Worm (Caenorhabditis elegans): ENCODE data around the gene sfxn-2.

sfxn-2 gene

DNA sequence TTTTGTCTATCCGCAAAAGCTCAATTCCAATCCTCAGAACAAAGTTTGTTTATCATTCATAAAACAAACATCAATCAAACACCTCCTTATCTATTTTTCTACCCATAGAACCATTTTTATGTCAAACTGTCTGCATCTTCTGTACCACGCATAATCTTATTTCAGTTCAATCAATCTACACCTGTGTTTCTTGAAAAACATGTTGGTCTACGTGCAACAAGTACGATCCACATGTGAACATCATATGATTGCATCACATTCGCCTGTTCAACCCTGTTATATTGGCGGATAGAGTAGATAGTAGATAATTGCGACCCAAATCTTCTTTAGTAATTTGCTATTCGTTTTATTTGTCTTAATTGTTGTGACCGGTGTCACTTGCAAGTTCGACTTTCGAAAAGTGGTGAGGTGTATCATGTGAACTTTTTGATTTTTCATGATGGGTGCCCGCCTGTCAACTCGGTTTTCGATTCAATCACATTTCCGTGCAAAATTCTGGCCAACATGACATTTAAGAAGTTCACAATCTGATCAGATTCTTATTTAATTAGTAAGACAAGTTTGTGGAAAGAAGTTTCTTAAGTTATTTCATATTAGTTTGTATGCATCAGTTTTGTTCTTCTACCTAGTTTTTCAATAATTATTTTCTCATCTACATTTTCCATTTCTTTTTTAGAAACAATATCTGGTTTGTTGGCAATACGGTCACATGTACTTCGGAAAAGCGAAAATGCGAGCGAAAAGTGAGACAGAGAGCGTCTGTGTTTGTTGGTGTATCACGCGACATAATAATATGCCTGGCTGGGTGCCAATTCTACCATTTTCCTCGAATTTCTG, 5.7 kb downstream of the sfxn-2 start:
- TF ChIP-seq nhr-23 (tag; optimal IDR thresholded peaks at IDR 0.05) (peak; percentile 63), pha-4 (tag; optimal IDR thresholded peaks at IDR 0.05) (peak; percentile 77), unc-62 (GFP tag; optimal IDR thresholded peaks at IDR 0.05) (no peak), nhr-25 (tag; optimal IDR thresholded peaks at IDR 0.05) (peak; percentile 35), pqm-1 (tag; optimal IDR thresholded peaks at IDR 0.05) (peak; percentile 53), ztf-4 (tag; optimal IDR thresholded peaks at IDR 0.05) (peak; percentile 21), elt-2 (tag; optimal IDR thresholded peaks at IDR 0.05) (peak; percentile 86), elt-1 (tag; optimal IDR thresholded peaks at IDR 0.05) (peak; percentile 74), jun-1 (tag; optimal IDR thresholded peaks at IDR 0.05) (peak; percentile 27), fos-1 (tag; optimal IDR thresholded peaks at IDR 0.05) (no peak), egl-27 (tag; optimal IDR thresholded peaks at IDR 0.05) (no peak), eor-1 (tag; optimal IDR thresholded peaks at IDR 0.05) (no peak), nhr-43 (tag; optimal IDR thresholded peaks at IDR 0.05; ENCODE audit: poor library complexity, severe bottlenecking) (peak; percentile 55)

DNA sequence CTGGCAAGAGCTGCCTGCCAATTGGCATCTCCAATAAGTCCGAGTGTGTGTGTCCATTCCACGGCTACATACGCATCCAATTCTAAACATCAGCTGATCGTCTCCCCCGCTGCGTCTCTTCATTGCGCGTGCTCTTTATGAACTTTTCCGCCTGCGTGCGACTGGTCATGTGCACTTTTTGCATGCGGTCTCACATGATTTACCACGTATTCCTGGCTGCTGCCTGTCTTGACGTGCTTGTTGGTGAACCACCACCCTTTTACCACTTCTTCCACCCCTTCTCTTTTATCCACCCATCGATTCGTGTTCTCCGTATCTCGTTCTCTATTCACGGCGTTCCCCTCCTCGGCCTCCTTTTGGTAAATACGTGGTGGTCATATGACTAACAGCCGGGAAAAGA, 6.5 kb downstream of the sfxn-2 start:
- no peak for TF ChIP-seq nhr-237 (tag; optimal IDR thresholded peaks at IDR 0.05)
- TF ChIP-seq pha-4 (tag; optimal IDR thresholded peaks at IDR 0.05) = peak; percentile 77
- TF ChIP-seq nhr-43 (tag; optimal IDR thresholded peaks at IDR 0.05; ENCODE audit: poor library complexity, severe bottlenecking) = peak; percentile 69
- TF ChIP-seq snpc-4 (tag; optimal IDR thresholded peaks at IDR 0.05) = peak; percentile 21
- TF ChIP-seq elt-2 (tag; optimal IDR thresholded peaks at IDR 0.05) = peak; percentile 38
- peak; percentile 73 for TF ChIP-seq fkh-10 (GFP tag; optimal IDR thresholded peaks at IDR 0.05)
- TF ChIP-seq elt-1 (tag; optimal IDR thresholded peaks at IDR 0.05) = peak; percentile 39
- no peak for TF ChIP-seq nhr-25 (tag; optimal IDR thresholded peaks at IDR 0.05)
- TF ChIP-seq jun-1 (tag; optimal IDR thresholded peaks at IDR 0.05) = peak; percentile 81
- peak; percentile 38 for TF ChIP-seq unc-39 (tag; optimal IDR thresholded peaks at IDR 0.05)
- no peak for TF ChIP-seq egl-27 (tag; optimal IDR thresholded peaks at IDR 0.05)
- TF ChIP-seq skn-1 (tag; optimal IDR thresholded peaks at IDR 0.05) = peak; percentile 71
- peak; percentile 77 for TF ChIP-seq nfya-1 (tag; optimal IDR thresholded peaks at IDR 0.05; ENCODE audit: insufficient read depth)
- peak; percentile 83 for TF ChIP-seq egl-5 (tag; optimal IDR thresholded peaks at IDR 0.05)
- no peak for TF ChIP-seq ceh-82 (tag; optimal IDR thresholded peaks at IDR 0.05)
- TF ChIP-seq nhr-11 (tag; optimal IDR thresholded peaks at IDR 0.05) = peak; percentile 76
- TF ChIP-seq ceh-28 (tag; optimal IDR thresholded peaks at IDR 0.05) = peak; percentile 64
- peak; percentile 40 for TF ChIP-seq mdl-1 (tag; optimal IDR thresholded peaks at IDR 0.05)
- TF ChIP-seq tbx-2 (tag; optimal IDR thresholded peaks at IDR 0.05) = peak; percentile 75
- peak; percentile 86 for TF ChIP-seq lsy-12 (tag; optimal IDR thresholded peaks at IDR 0.05)
- no peak for TF ChIP-seq unc-62 (GFP tag; optimal IDR thresholded peaks at IDR 0.05)
- no peak for TF ChIP-seq nhr-23 (tag; optimal IDR thresholded peaks at IDR 0.05)
- TF ChIP-seq lin-39 (tag; optimal IDR thresholded peaks at IDR 0.05) = peak; percentile 89
- TF ChIP-seq hmg-11 (tag; optimal IDR thresholded peaks at IDR 0.05) = peak; percentile 71
- TF ChIP-seq lin-15B (tag; optimal IDR thresholded peaks at IDR 0.05) = peak; percentile 36

DNA sequence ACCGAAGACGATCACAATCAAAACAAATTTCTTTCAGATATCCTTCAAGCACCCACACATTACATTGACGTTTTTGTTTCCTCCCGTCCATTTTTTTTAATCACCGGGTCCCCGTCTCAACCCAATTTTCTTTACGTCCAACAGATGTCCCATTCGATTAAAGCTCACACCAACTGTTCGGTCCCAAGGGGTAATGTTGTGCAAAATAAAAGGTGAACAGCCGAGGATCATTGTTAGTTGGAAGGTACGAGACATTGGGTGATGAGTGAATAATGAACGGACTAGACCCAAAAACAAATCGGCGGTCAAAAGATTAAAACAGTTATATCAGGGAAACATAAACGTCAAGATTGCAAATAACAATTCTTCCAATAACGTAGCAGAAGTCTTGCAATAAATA, 12.7 kb downstream of the sfxn-2 start:
- TF ChIP-seq egl-5 (tag; optimal IDR thresholded peaks at IDR 0.05) (peak; percentile 69), ztf-4 (tag; optimal IDR thresholded peaks at IDR 0.05) (no peak)

DNA sequence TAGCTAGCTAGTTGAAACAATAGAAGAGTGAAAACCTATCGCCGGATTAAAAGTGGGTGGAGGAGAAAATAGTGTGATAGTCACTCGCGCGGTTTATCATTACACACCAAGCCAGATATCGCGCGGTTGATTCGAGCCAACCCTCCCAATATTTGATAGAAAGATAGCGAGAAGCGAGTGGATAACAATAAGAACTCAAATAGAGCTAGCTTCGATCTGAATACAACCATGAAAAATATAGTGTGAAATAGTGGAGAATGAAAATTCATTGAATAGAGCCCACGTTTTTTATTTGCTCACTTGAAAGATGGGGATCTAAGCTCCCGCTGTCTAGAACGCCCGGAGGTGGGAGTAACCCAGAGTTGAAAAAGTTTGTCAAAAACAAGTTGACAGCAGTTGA, 13.1 kb downstream of the sfxn-2 start, which contains the start of gene tnt-3:
TSS of gene tnt-3 (minus strand) at position 101 of the 400 bp plus-strand sequence.
- TF ChIP-seq tbx-2 (tag; optimal IDR thresholded peaks at IDR 0.05) = no peak
- TF ChIP-seq ceh-28 (tag; optimal IDR thresholded peaks at IDR 0.05) = no peak
- no peak for TF ChIP-seq elt-1 (tag; optimal IDR thresholded peaks at IDR 0.05)
- TF ChIP-seq pqm-1 (tag; optimal IDR thresholded peaks at IDR 0.05) = no peak
- no peak for TF ChIP-seq fkh-10 (GFP tag; optimal IDR thresholded peaks at IDR 0.05)
- TF ChIP-seq R02D3.7 (tag; optimal IDR thresholded peaks at IDR 0.05) = no peak
- TF ChIP-seq pha-4 (tag; optimal IDR thresholded peaks at IDR 0.05) = no peak
- TF ChIP-seq elt-3 (tag; optimal IDR thresholded peaks at IDR 0.05) = no peak
- TF ChIP-seq egl-27 (tag; optimal IDR thresholded peaks at IDR 0.05) = no peak
- TF ChIP-seq skn-1 (tag; optimal IDR thresholded peaks at IDR 0.05) = no peak
- no peak for TF ChIP-seq lin-15B (tag; optimal IDR thresholded peaks at IDR 0.05)

DNA sequence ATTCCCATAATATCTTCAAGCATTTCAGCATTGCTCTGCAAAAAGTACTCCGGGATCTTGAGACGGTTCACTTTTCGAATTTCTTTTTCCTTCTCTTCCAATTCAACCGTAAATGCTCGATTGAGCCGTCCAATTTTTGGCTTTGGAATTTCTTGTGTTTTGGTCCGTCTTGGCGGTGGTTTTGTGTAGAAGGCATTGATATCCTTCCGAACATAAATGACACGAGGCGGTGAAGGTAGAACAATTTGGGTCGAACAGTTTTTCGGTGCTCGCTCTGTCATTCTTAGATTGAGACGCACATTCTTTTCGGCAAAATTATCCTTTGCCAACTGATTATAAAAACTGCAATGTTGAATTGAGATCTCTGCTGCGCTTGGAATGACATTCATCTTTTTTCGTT, 15.4 kb downstream of the sfxn-2 start:
- TF ChIP-seq fkh-10 (GFP tag; optimal IDR thresholded peaks at IDR 0.05) (no peak), daf-12 (tag; optimal IDR thresholded peaks at IDR 0.05) (no peak), egl-27 (tag; optimal IDR thresholded peaks at IDR 0.05) (no peak), eor-1 (tag; optimal IDR thresholded peaks at IDR 0.05) (no peak), nhr-28 (tag; optimal IDR thresholded peaks at IDR 0.05) (no peak), unc-39 (tag; optimal IDR thresholded peaks at IDR 0.05) (no peak), pqm-1 (tag; optimal IDR thresholded peaks at IDR 0.05) (no peak), jun-1 (tag; optimal IDR thresholded peaks at IDR 0.05) (no peak), ceh-16 (tag; optimal IDR thresholded peaks at IDR 0.05) (no peak), nhr-12 (tag; optimal IDR thresholded peaks at IDR 0.05) (no peak), ceh-28 (tag; optimal IDR thresholded peaks at IDR 0.05) (no peak), egl-5 (tag; optimal IDR thresholded peaks at IDR 0.05) (no peak), elt-1 (tag; optimal IDR thresholded peaks at IDR 0.05) (no peak), ztf-4 (tag; optimal IDR thresholded peaks at IDR 0.05) (no peak), mml-1 (tag; optimal IDR thresholded peaks at IDR 0.05) (no peak), aly-2 (tag; optimal IDR thresholded peaks at IDR 0.05) (no peak), mdl-1 (tag; optimal IDR thresholded peaks at IDR 0.05) (no peak), hmg-11 (tag; optimal IDR thresholded peaks at IDR 0.05) (no peak)
